Fruit fly (Drosophila melanogaster) whole organism, wandering third instar larva: ENCODE measurements around the gene CG11638.

Source experiments
- Abd-B ChIP-seq: fragments of >200 bp; optimal IDR thresholded peaks from 2 replicates; lab custom pipeline; 2017; ENCODE audit warnings: missing biosample characterization, missing genetic modification characterization
- CG32264 ChIP-seq: fragments of 200-800 bp; sonication (Bioruptor generic); optimal IDR thresholded peaks from 2 replicates; lab custom pipeline; 2016; ENCODE audit warnings: missing biosample characterization, missing genetic modification characterization
- CrebA ChIP-seq: fragments of 200-800 bp; sonication (Bioruptor generic); optimal IDR thresholded peaks from 2 replicates; lab custom pipeline; 2016; ENCODE audit warnings: missing biosample characterization, mild to moderate bottlenecking, missing genetic modification characterization, borderline replicate concordance
- Dfd ChIP-seq: fragments of >200 bp; optimal IDR thresholded peaks from 2 replicates; lab custom pipeline; 2017; ENCODE audit warnings: missing biosample characterization, missing genetic modification characterization
- Dif ChIP-seq: fragments of 200-275, 200-300 bp; sonication (Bioruptor generic); optimal IDR thresholded peaks from 2 replicates; lab custom pipeline; 2018; ENCODE audit warnings: missing biosample characterization, missing genetic modification characterization; ENCODE audit not compliant: partially characterized antibody
- GATAd ChIP-seq: sonication (Bioruptor generic); optimal IDR thresholded peaks from 2 replicates; lab custom pipeline; 2016; ENCODE audit warnings: missing biosample characterization, missing genetic modification characterization
- HLH106 ChIP-seq: fragments of 200-800 bp; optimal IDR thresholded peaks from 3 replicates; lab custom pipeline; 2019; ENCODE audit warnings: missing biosample characterization, mild to moderate bottlenecking, missing genetic modification characterization, moderate library complexity
- Hnf4 ChIP-seq: fragments of 200-800 bp; sonication (Bioruptor generic); optimal IDR thresholded peaks from 2 replicates; lab custom pipeline; 2016; ENCODE audit warnings: missing biosample characterization, mild to moderate bottlenecking, missing genetic modification characterization
- Hr78 ChIP-seq: fragments of >200 bp; optimal IDR thresholded peaks from 2 replicates; lab custom pipeline; 2017; ENCODE audit warnings: missing biosample characterization, missing genetic modification characterization
- Hr83 ChIP-seq: fragments of 200-300 bp; sonication (Bioruptor generic); optimal IDR thresholded peaks from 2 replicates; lab custom pipeline; 2016; ENCODE audit warnings: missing biosample characterization, mild to moderate bottlenecking, missing genetic modification characterization, moderate library complexity; ENCODE audit not compliant: poor library complexity, severe bottlenecking
- Mio ChIP-seq: sonication (Bioruptor generic); optimal IDR thresholded peaks from 2 replicates; lab custom pipeline; 2016; ENCODE audit warnings: missing biosample characterization, missing genetic modification characterization
- Myc ChIP-seq: fragments of >200 bp; optimal IDR thresholded peaks from 2 replicates; lab custom pipeline; 2017
- OdsH ChIP-seq: fragments of 200-800 bp; sonication (Bioruptor generic); optimal IDR thresholded peaks from 2 replicates; lab custom pipeline; 2016; ENCODE audit warnings: missing biosample characterization, mild to moderate bottlenecking, missing genetic modification characterization
- Rel ChIP-seq, 2 experiments: fragments of 200-800 bp; sonication (Bioruptor generic) in 1 of 2; optimal IDR thresholded peaks; 2 replicates in 1 of 2; 3 replicates in 1 of 2; lab custom pipeline; 2016 to 2019; ENCODE audit warnings: mild to moderate bottlenecking in 2 of 2, missing biosample characterization in 2 of 2, missing genetic modification characterization in 2 of 2, moderate library complexity in 1 of 2
- Sp1 ChIP-seq: fragments of 200-800 bp; sonication (Bioruptor generic); optimal IDR thresholded peaks from 3 replicates; lab custom pipeline; 2019; ENCODE audit warnings: missing biosample characterization, mild to moderate bottlenecking, missing genetic modification characterization, moderate library complexity
- brk ChIP-seq: fragments of 200-800 bp; sonication (Bioruptor generic); optimal IDR thresholded peaks from 2 replicates; lab custom pipeline; 2016; ENCODE audit warnings: missing biosample characterization, mild to moderate bottlenecking, missing genetic modification characterization
- dmrt93B ChIP-seq: fragments of 200-800 bp; sonication (Bioruptor generic); optimal IDR thresholded peaks from 2 replicates; lab custom pipeline; 2018; ENCODE audit warnings: missing biosample characterization, mild to moderate bottlenecking, missing genetic modification characterization
- foxo ChIP-seq, 2 experiments: fragments of 200-800 bp; sonication (Bioruptor generic); optimal IDR thresholded peaks; 2 replicates in 1 of 2; 3 replicates in 1 of 2; lab custom pipeline; 2016 to 2017; ENCODE audit warnings: missing biosample characterization in 2 of 2, missing genetic modification characterization in 2 of 2
- fru ChIP-seq: fragments of 200-800 bp; sonication (Bioruptor generic); optimal IDR thresholded peaks from 3 replicates; lab custom pipeline; 2016; ENCODE audit warnings: missing biosample characterization, mild to moderate bottlenecking, missing genetic modification characterization
- h ChIP-seq: fragments of 200-800 bp; sonication (Bioruptor generic); optimal IDR thresholded peaks from 3 replicates; lab custom pipeline; 2016; ENCODE audit warnings: missing biosample characterization, mild to moderate bottlenecking, missing genetic modification characterization
- pan ChIP-seq: fragments of >200 bp; optimal IDR thresholded peaks from 2 replicates; lab custom pipeline; 2017
- psq ChIP-seq: fragments of 200-800 bp; sonication (Bioruptor generic); optimal IDR thresholded peaks from 3 replicates; lab custom pipeline; 2017; ENCODE audit warnings: missing biosample characterization, mild to moderate bottlenecking, missing genetic modification characterization, moderate library complexity
- rgr ChIP-seq: fragments of 200-800 bp; sonication (Bioruptor generic); optimal IDR thresholded peaks from 3 replicates; lab custom pipeline; 2016; ENCODE audit warnings: missing biosample characterization, mild to moderate bottlenecking, missing genetic modification characterization
- sage ChIP-seq: fragments of 200-800 bp; sonication (Bioruptor generic); optimal IDR thresholded peaks from 2 replicates; lab custom pipeline; 2016; ENCODE audit warnings: missing biosample characterization, mild to moderate bottlenecking, missing genetic modification characterization
- sv ChIP-seq: fragments of 200-800 bp; sonication (Bioruptor generic); optimal IDR thresholded peaks from 3 replicates; lab custom pipeline; 2016; ENCODE audit warnings: missing biosample characterization, missing genetic modification characterization
- usp ChIP-seq: fragments of >200 bp; optimal IDR thresholded peaks from 2 replicates; lab custom pipeline; 2017; ENCODE audit warnings: missing biosample characterization, missing genetic modification characterization
- woc ChIP-seq: sonication (Bioruptor generic); optimal IDR thresholded peaks from 2 replicates; lab custom pipeline; 2016; ENCODE audit warnings: missing biosample characterization, mild to moderate bottlenecking, missing genetic modification characterization

Gene CG11638

dm6 chrX:1031196-1031595 is 4.7 kb upstream of the CG11638 start, which contains the start of gene CG14630:
TSS of gene CG14630 (plus strand) at chrX:1031496.
- TF ChIP-seq brk (GFP tag; lab: Kevin White, UChicago) (no peak), fru (GFP tag; lab: Kevin White, UChicago) (no peak), CrebA (GFP tag; lab: Kevin White, UChicago) (no peak), sv (GFP tag; lab: Kevin White, UChicago) (no peak), Mio (GFP tag; lab: Kevin White, UChicago) (no peak), Dfd (no peak), dmrt93B (GFP tag; lab: Kevin White, UChicago) (no peak), OdsH (no peak), Abd-B (GFP tag; lab: Kevin White, UChicago) (no peak), CG32264 (GFP tag; lab: Kevin White, UChicago) (no peak), psq (GFP tag; lab: Kevin White, UChicago) (no peak), Hr78 (no peak), foxo (GFP tag; optimal IDR thresholded peaks at IDR 0.05; lab: Kevin White, UChicago) (no peak), usp (no peak), woc (GFP tag; lab: Kevin White, UChicago) (no peak), pan (lab: Kevin White, UChicago) (no peak)
- TF ChIP-seq, all 38 proteins: peak for 0

- no peak for TF ChIP-seq Hnf4
- no peak for TF ChIP-seq psq (GFP tag; lab: Kevin White, UChicago)
- TF ChIP-seq h (GFP tag; lab: Kevin White, UChicago) = peak; percentile 10
- peak; percentile 13 for TF ChIP-seq HLH106 (tag; lab: Kevin White, UChicago)
- TF ChIP-seq Myc (lab: Kevin White, UChicago) = peak; percentile 35
- TF ChIP-seq Abd-B (GFP tag; lab: Kevin White, UChicago) = no peak
- TF ChIP-seq Rel (GFP tag; optimal IDR thresholded peaks at IDR 0.05; lab: Kevin White, UChicago) = no peak
- peak; percentile 26 for TF ChIP-seq Rel (tag; optimal IDR thresholded peaks at IDR 0.05; lab: Kevin White, UChicago)
- TF ChIP-seq foxo (GFP tag; optimal IDR thresholded peaks at IDR 0.05; lab: Kevin White, UChicago) = peak in 1 of 2 experiments; percentile 3
- TF ChIP-seq Dfd = no peak
These were observed 4.0 kb upstream of the CG11638 start, which contains the start of the genes Cdc45 and Rpp21 for dm6 chrX:1030478-1030877. TSS of gene Cdc45 (minus strand) at chrX:1030556. TSS of gene Rpp21 (plus strand) at chrX:1030758.

dm6 chrX:1011543-1012085 is 14.9 kb downstream of the CG11638 start, which contains the start of the genes TfIIA-S-2 and CG14631:
TSS of gene TfIIA-S-2 (minus strand) at chrX:1011643.
TSS of gene CG14631 (plus strand) at chrX:1012035.
- TF ChIP-seq CG32264 (GFP tag; lab: Kevin White, UChicago) = no peak
- no peak for TF ChIP-seq pan (lab: Kevin White, UChicago)
- TF ChIP-seq rgr = no peak
- TF ChIP-seq Dif (GFP tag; lab: Kevin White, UChicago) = no peak
- no peak for TF ChIP-seq Sp1 (GFP tag; lab: Kevin White, UChicago)

- TF ChIP-seq Hr78 = no peak
- TF ChIP-seq foxo (GFP tag; optimal IDR thresholded peaks at IDR 0.05; lab: Kevin White, UChicago) = no peak
- no peak for TF ChIP-seq Hr83 (GFP tag; lab: Kevin White, UChicago)
- TF ChIP-seq Myc (lab: Kevin White, UChicago) = peak; percentile 68
These were observed 16.8 kb downstream of the CG11638 start for dm6 chrX:1009468-1010259.

DNA sequence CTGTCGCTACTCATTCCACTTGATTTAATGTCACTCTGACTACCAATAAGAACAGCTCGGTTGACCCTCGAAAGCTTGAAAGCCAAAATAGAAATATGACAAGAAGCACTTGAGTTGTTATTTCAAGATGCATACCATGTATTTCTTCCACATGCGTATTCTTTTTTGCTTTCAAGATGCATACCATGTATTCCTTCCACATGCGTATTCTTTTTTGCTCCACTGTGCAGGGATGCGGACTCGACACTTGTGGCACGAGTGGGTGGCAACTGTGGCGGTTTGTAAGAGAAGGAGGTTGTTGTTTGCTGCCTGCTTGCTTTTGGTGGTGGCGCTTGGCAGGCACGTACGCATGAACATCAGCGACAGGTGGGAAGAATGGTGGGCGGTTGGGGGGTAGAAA is 20.3 kb downstream of the CG11638 start:
- no peak for TF ChIP-seq Sp1 (GFP tag; lab: Kevin White, UChicago)
- no peak for TF ChIP-seq sage
- no peak for TF ChIP-seq Mio (GFP tag; lab: Kevin White, UChicago)
- no peak for TF ChIP-seq fru (GFP tag; lab: Kevin White, UChicago)
- TF ChIP-seq OdsH = no peak
- TF ChIP-seq, all 38 proteins: peak for 0

- TF ChIP-seq CG32264 (GFP tag; lab: Kevin White, UChicago) (no peak), foxo (GFP tag; optimal IDR thresholded peaks at IDR 0.05; lab: Kevin White, UChicago) (peak in 1 of 2 experiments; percentile 1), fru (GFP tag; lab: Kevin White, UChicago) (no peak), GATAd (GFP tag; lab: Kevin White, UChicago) (no peak), woc (GFP tag; lab: Kevin White, UChicago) (no peak)
These were observed 27.6 kb downstream of the CG11638 start for dm6 chrX:998884-999283.
